Fruit fly (Drosophila melanogaster) whole organism, embryonic: Measurements from ENCODE around the gene kud.
A peak's percentile ranks its signal among the peaks of the same experiment; 100 is the strongest.

Experiments used
- Adf1 ChIP-seq: fragments of 200-800 bp; sonication (Bioruptor generic); IDR thresholded peaks from 2 replicates; pipeline ENCODE4 v1.3.6; 2022; ENCODE audit warnings: missing biosample characterization, missing genetic modification characterization
- Bdp1 ChIP-seq: fragments of 200-800 bp; sonication (Bioruptor generic); optimal IDR thresholded peaks from 3 replicates; lab custom pipeline; 2016; ENCODE audit warnings: missing biosample characterization, missing genetic modification characterization
- CG10462 ChIP-seq: fragments of 200-800 bp; sonication (Bioruptor generic); optimal IDR thresholded peaks from 2 replicates; lab custom pipeline; 2016; ENCODE audit warnings: missing biosample characterization, missing genetic modification characterization
- CG11695 ChIP-seq: fragments of 200-800 bp; sonication (Bioruptor generic); IDR thresholded peaks from 3 replicates; pipeline ENCODE4 v1.3.6; 2022; ENCODE audit warnings: missing biosample characterization, missing genetic modification characterization
- CG12299 ChIP-seq: fragments of 200-800 bp; sonication (Bioruptor generic); optimal IDR thresholded peaks from 2 replicates; lab custom pipeline; 2018; ENCODE audit warnings: missing biosample characterization, mild to moderate bottlenecking, missing genetic modification characterization
- CG1233 ChIP-seq: fragments of 200-800 bp; sonication (Bioruptor generic); optimal IDR thresholded peaks from 4 replicates; lab custom pipeline; 2018; ENCODE audit warnings: missing biosample characterization, mild to moderate bottlenecking, missing genetic modification characterization
- CG13424 ChIP-seq: fragments of 200-800 bp; sonication (Bioruptor generic); optimal IDR thresholded peaks from 2 replicates; lab custom pipeline; 2019; ENCODE audit warnings: missing biosample characterization, mild to moderate bottlenecking, missing genetic modification characterization, moderate library complexity
- CG14710 ChIP-seq: fragments of 200-800 bp; sonication (Bioruptor generic); optimal IDR thresholded peaks from 3 replicates; lab custom pipeline; 2019; ENCODE audit warnings: missing biosample characterization, mild to moderate bottlenecking, missing genetic modification characterization, moderate library complexity
- CG1602 ChIP-seq: fragments of 200-800 bp; sonication (Bioruptor generic); optimal IDR thresholded peaks from 3 replicates; lab custom pipeline; 2016; ENCODE audit warnings: missing biosample characterization, missing genetic modification characterization
- CG1647 ChIP-seq: fragments of 200-800 bp; sonication (Bioruptor generic); optimal IDR thresholded peaks from 3 replicates; lab custom pipeline; 2016; ENCODE audit warnings: missing biosample characterization, missing genetic modification characterization
- CG2129 ChIP-seq: fragments of 200-800 bp; sonication (Bioruptor generic); IDR thresholded peaks from 2 replicates; pipeline ENCODE4 v1.3.6; 2022; ENCODE audit warnings: missing biosample characterization, missing genetic modification characterization; ENCODE audit not compliant: partially characterized antibody
- CG30020 ChIP-seq: fragments of 200-800 bp; optimal IDR thresholded peaks from 2 replicates; lab custom pipeline; 2019; ENCODE audit warnings: missing biosample characterization, mild to moderate bottlenecking, missing genetic modification characterization, moderate library complexity
- CG31441 ChIP-seq: fragments of 200-800 bp; sonication (Bioruptor generic); IDR thresholded peaks from 2 replicates; pipeline ENCODE4 v1.3.6; 2022; ENCODE audit warnings: missing biosample characterization, missing genetic modification characterization
- CG7357 ChIP-seq: fragments of 200-800 bp; sonication (Bioruptor generic); IDR thresholded peaks from 3 replicates; pipeline ENCODE4 v1.3.6; 2022; ENCODE audit warnings: missing biosample characterization, missing genetic modification characterization
- CG7786 ChIP-seq: fragments of 200-800 bp; sonication (Bioruptor generic); optimal IDR thresholded peaks from 2 replicates; lab custom pipeline; 2016; ENCODE audit warnings: missing biosample characterization, missing genetic modification characterization
- CG7928 ChIP-seq: fragments of 200-800 bp; sonication (Bioruptor generic); optimal IDR thresholded peaks from 2 replicates; lab custom pipeline; 2017; ENCODE audit warnings: missing biosample characterization, mild to moderate bottlenecking, missing genetic modification characterization
- CG8765 ChIP-seq: fragments of 200-800 bp; sonication (Bioruptor generic); IDR thresholded peaks from 2 replicates; pipeline ENCODE4 v1.3.6; 2022; ENCODE audit warnings: missing biosample characterization, missing genetic modification characterization
- Dfd ChIP-seq, 2 experiments: fragments of >200 bp; optimal IDR thresholded peaks; 2 replicates each; lab custom pipeline; 2017; ENCODE audit warnings: missing biosample characterization in 2 of 2, missing genetic modification characterization in 2 of 2
- E2f2 ChIP-seq: fragments of 200-800 bp; sonication (Bioruptor generic); IDR thresholded peaks from 2 replicates; pipeline ENCODE4 v1.3.6; 2022; ENCODE audit warnings: missing biosample characterization, missing genetic modification characterization
- Ets97D ChIP-seq: fragments of 200-800 bp; sonication (Bioruptor generic); optimal IDR thresholded peaks from 3 replicates; lab custom pipeline; 2016; ENCODE audit warnings: missing biosample characterization, missing genetic modification characterization
- HmgZ ChIP-seq: fragments of 200-800 bp; sonication (Bioruptor generic); optimal IDR thresholded peaks from 2 replicates; lab custom pipeline; 2018; ENCODE audit warnings: missing biosample characterization, mild to moderate bottlenecking, missing genetic modification characterization
- NFAT ChIP-seq: fragments of 200-800 bp; sonication (Bioruptor generic); IDR thresholded peaks from 2 replicates; pipeline ENCODE4 v1.3.6; 2022; ENCODE audit warnings: missing biosample characterization, missing genetic modification characterization
- Nf-YA ChIP-seq: fragments of 200-800 bp; sonication (Bioruptor generic); IDR thresholded peaks from 2 replicates; pipeline ENCODE4 v1.3.6; 2022; ENCODE audit warnings: missing biosample characterization, missing genetic modification characterization
- Opbp ChIP-seq: fragments of 200-800 bp; sonication (Bioruptor generic); IDR thresholded peaks from 3 replicates; pipeline ENCODE4 v1.3.6; 2022; ENCODE audit warnings: missing biosample characterization, missing genetic modification characterization; ENCODE audit not compliant: partially characterized antibody
- Scr ChIP-seq: fragments of 200-800 bp; sonication (Bioruptor generic); IDR thresholded peaks from 2 replicates; pipeline ENCODE4 v1.3.6; 2022; ENCODE audit warnings: missing biosample characterization, missing genetic modification characterization; ENCODE audit not compliant: partially characterized antibody
- Sry-δ ChIP-seq: fragments of 200-800 bp; sonication (Bioruptor generic); optimal IDR thresholded peaks from 2 replicates; lab custom pipeline; 2016; ENCODE audit warnings: missing biosample characterization, missing genetic modification characterization
- aop ChIP-seq: fragments of 200-800 bp; sonication (Bioruptor generic); IDR thresholded peaks from 2 replicates; pipeline ENCODE4 v1.3.6; 2022; ENCODE audit warnings: missing biosample characterization, missing genetic modification characterization
- az2 ChIP-seq: fragments of 200-800 bp; sonication (Bioruptor generic); optimal IDR thresholded peaks from 3 replicates; lab custom pipeline; 2016; ENCODE audit warnings: missing biosample characterization, missing genetic modification characterization
- bab2 ChIP-seq: fragments of 200-800 bp; sonication (Bioruptor generic); optimal IDR thresholded peaks from 2 replicates; lab custom pipeline; 2016; ENCODE audit warnings: missing biosample characterization, missing genetic modification characterization
- btn ChIP-seq: fragments of 200-800 bp; sonication (Bioruptor generic); optimal IDR thresholded peaks from 2 replicates; lab custom pipeline; 2016; ENCODE audit warnings: missing biosample characterization, missing genetic modification characterization
- ci ChIP-seq: fragments of 200-800 bp; sonication (Bioruptor generic); IDR thresholded peaks from 3 replicates; pipeline ENCODE4 v1.3.6; 2022; ENCODE audit warnings: missing biosample characterization, missing genetic modification characterization
- corto ChIP-seq: fragments of 200-800 bp; sonication (Bioruptor generic); optimal IDR thresholded peaks from 2 replicates; lab custom pipeline; 2016; ENCODE audit warnings: missing biosample characterization, mild to moderate bottlenecking, missing genetic modification characterization, moderate library complexity
- emc ChIP-seq: fragments of 200-800 bp; sonication (Bioruptor generic); optimal IDR thresholded peaks from 2 replicates; lab custom pipeline; 2016; ENCODE audit warnings: missing biosample characterization, missing genetic modification characterization
- esg ChIP-seq: fragments of 200-800 bp; sonication (Bioruptor generic); conservative IDR thresholded peaks from 2 replicates; pipeline ENCODE4 v1.3.6; 2022; ENCODE audit warnings: missing biosample characterization, missing genetic modification characterization
- ewg ChIP-seq: fragments of 200-800 bp; sonication (Bioruptor generic); optimal IDR thresholded peaks from 3 replicates; lab custom pipeline; 2017; ENCODE audit warnings: mild to moderate bottlenecking, missing biosample characterization, missing genetic modification reagents, missing genetic modification characterization
- eyg ChIP-seq: fragments of 200-800 bp; sonication (Bioruptor generic); optimal IDR thresholded peaks from 3 replicates; lab custom pipeline; 2016; ENCODE audit warnings: missing biosample characterization, missing genetic modification characterization
- fru ChIP-seq: fragments of >200 bp; optimal IDR thresholded peaks from 2 replicates; lab custom pipeline; 2017
- gsb-n ChIP-seq: fragments of 200-800 bp; sonication (Bioruptor generic); optimal IDR thresholded peaks from 3 replicates; lab custom pipeline; 2018; ENCODE audit warnings: missing biosample characterization, mild to moderate bottlenecking, missing genetic modification characterization
- h ChIP-seq: fragments of >200 bp; optimal IDR thresholded peaks from 2 replicates; lab custom pipeline; 2017
- ind ChIP-seq: fragments of 200-800 bp; sonication (Bioruptor generic); optimal IDR thresholded peaks from 3 replicates; lab custom pipeline; 2016; ENCODE audit warnings: missing biosample characterization, missing genetic modification characterization
- insv ChIP-seq, 2 experiments: fragments of 200-800 bp; sonication (Bioruptor generic); optimal IDR thresholded peaks; 3 replicates each; lab custom pipeline; 2016 to 2018; ENCODE audit warnings: missing biosample characterization in 2 of 2, missing genetic modification characterization in 2 of 2
- kay ChIP-seq: fragments of 200-800 bp; sonication (Bioruptor generic); optimal IDR thresholded peaks from 2 replicates; lab custom pipeline; 2016; ENCODE audit warnings: missing biosample characterization, missing genetic modification characterization
- lbe ChIP-seq: fragments of 200-800 bp; sonication (Bioruptor generic); optimal IDR thresholded peaks from 2 replicates; lab custom pipeline; 2016; ENCODE audit warnings: missing biosample characterization, mild to moderate bottlenecking, missing genetic modification characterization
- mirr ChIP-seq: fragments of 200-800 bp; sonication (Bioruptor generic); optimal IDR thresholded peaks from 3 replicates; lab custom pipeline; 2018; ENCODE audit warnings: missing biosample characterization, mild to moderate bottlenecking, missing genetic modification characterization
- pnt ChIP-seq: fragments of 200-800 bp; sonication (Bioruptor generic); optimal IDR thresholded peaks from 3 replicates; lab custom pipeline; 2016; ENCODE audit warnings: missing biosample characterization, missing genetic modification characterization
- pzg ChIP-seq: fragments of 200-800 bp; sonication (Bioruptor generic); optimal IDR thresholded peaks from 3 replicates; lab custom pipeline; 2018; ENCODE audit warnings: missing biosample characterization, mild to moderate bottlenecking, missing genetic modification characterization, moderate library complexity
- shn ChIP-seq: fragments of 200-800 bp; sonication (Bioruptor generic); optimal IDR thresholded peaks from 3 replicates; lab custom pipeline; 2016; ENCODE audit warnings: missing biosample characterization, missing genetic modification characterization
- toy ChIP-seq: fragments of 200-800 bp; sonication (Bioruptor generic); IDR thresholded peaks from 2 replicates; pipeline ENCODE4 v1.3.6; 2022; ENCODE audit warnings: missing biosample characterization, missing genetic modification characterization
- wek ChIP-seq: fragments of 200-800 bp; sonication (Bioruptor generic); optimal IDR thresholded peaks from 3 replicates; lab custom pipeline; 2018; ENCODE audit warnings: missing biosample characterization, mild to moderate bottlenecking, missing genetic modification characterization, moderate library complexity
- yki ChIP-seq: fragments of >200 bp; optimal IDR thresholded peaks from 3 replicates; lab custom pipeline; 2018
- zen ChIP-seq: fragments of 200-800 bp; sonication (Bioruptor generic); optimal IDR thresholded peaks from 3 replicates; lab custom pipeline; 2018; ENCODE audit warnings: missing biosample characterization, mild to moderate bottlenecking, missing genetic modification characterization, moderate library complexity

The kud gene

DNA sequence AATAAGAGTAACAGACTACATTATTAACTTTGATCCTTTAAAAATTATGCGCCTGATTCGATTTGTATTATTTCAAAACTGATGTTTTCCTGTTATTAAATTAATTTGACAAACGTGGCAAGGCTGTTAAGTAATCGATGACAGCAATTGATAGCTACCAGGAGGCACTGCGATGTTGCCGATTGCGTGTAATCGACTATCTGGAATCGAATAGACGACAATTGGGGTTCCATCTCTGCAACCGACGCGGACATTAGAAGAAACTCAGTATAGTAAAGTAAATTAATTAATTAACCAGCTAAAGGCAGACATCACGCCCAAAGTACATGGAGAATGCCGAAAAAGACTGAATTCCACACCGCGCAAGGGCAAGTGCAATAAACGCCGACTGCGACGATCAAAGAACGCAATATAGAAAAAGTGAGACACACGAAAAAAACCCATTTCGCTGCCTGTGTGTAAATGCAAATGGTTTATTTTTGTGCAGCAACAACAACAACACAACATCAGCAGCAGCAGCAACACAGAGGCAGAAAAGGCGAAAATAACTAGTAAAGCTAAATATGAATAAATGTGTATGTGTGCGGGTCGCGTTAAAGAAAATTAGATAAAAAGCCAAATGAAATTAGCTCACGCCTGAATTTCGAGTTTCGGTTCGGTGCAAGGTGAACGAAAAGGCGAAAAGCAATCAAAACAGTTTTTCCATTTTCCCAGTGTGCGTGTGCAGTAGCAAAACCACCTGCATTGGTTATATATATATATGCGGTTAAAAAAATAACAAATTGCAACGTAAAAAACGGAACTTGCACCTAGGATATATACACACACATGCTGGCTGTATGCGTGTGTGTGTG is 9.0 kb upstream of the kud start, which contains the start of gene sina (continued):
- TF ChIP-seq Scr (GFP tag; lab: Robert Waterston, UW) (peak; percentile 75), ewg (GFP tag; lab: Kevin White, UChicago) (no peak), mirr (GFP tag; lab: Kevin White, UChicago) (no peak), bab2 (GFP tag; lab: Kevin White, UChicago) (no peak), ind (GFP tag; lab: Kevin White, UChicago) (no peak), Sry-δ (GFP tag; lab: Kevin White, UChicago) (peak; percentile 91), shn (GFP tag; lab: Kevin White, UChicago) (no peak), Ets97D (GFP tag; lab: Kevin White, UChicago) (peak; percentile 81), gsb-n (tag; lab: Kevin White, UChicago) (no peak), CG1233 (GFP tag; lab: Kevin White, UChicago) (no peak), CG7928 (GFP tag; lab: Kevin White, UChicago) (no peak), yki (no peak), CG7786 (GFP tag; lab: Kevin White, UChicago) (no peak), CG7357 (no peak), E2f2 (GFP tag; lab: Robert Waterston, UW) (peak; percentile 84), Dfd (GFP tag; optimal IDR thresholded peaks at IDR 0.05; lab: Kevin White, UChicago) (no peak), kay (GFP tag; lab: Kevin White, UChicago) (no peak), aop (no peak), CG13424 (tag; lab: Kevin White, UChicago) (peak; percentile 35), toy (GFP tag; lab: Robert Waterston, UW) (no peak), zen (peak; percentile 49), lbe (GFP tag; lab: Kevin White, UChicago) (peak; percentile 11), CG10462 (no peak), Bdp1 (GFP tag; lab: Kevin White, UChicago) (no peak), CG12299 (tag; lab: Kevin White, UChicago) (peak; percentile 1), CG1602 (GFP tag; lab: Kevin White, UChicago) (no peak), pzg (GFP tag; lab: Kevin White, UChicago) (peak; percentile 92), h (lab: Kevin White, UChicago) (no peak), az2 (no peak), fru (lab: Kevin White, UChicago) (no peak), pnt (GFP tag; lab: Kevin White, UChicago) (no peak), Adf1 (GFP tag; lab: Robert Waterston, UW) (no peak), emc (GFP tag; lab: Kevin White, UChicago) (no peak), CG1647 (GFP tag; lab: Kevin White, UChicago) (no peak), eyg (no peak), CG30020 (tag; lab: Kevin White, UChicago) (peak; percentile 85), esg (GFP tag; lab: Robert Waterston, UW) (no peak), CG8765 (no peak), CG31441 (GFP tag; lab: Robert Waterston, UW) (peak; percentile 25; the same call in 1 of the 2 replicates), CG14710 (tag; lab: Kevin White, UChicago) (peak; percentile 78), corto (GFP tag; lab: Kevin White, UChicago) (no peak), insv (GFP tag; optimal IDR thresholded peaks at IDR 0.05; lab: Kevin White, UChicago) (peak in 1 of 2 experiments; percentile 20), Nf-YA (no peak), ci (GFP tag; lab: Robert Waterston, UW) (no peak; the same call in 2 of the 3 replicates), HmgZ (tag; lab: Kevin White, UChicago) (peak; percentile 72), NFAT (GFP tag; lab: Robert Waterston, UW) (no peak), wek (GFP tag; lab: Kevin White, UChicago) (peak; percentile 2), CG2129 (GFP tag; lab: Robert Waterston, UW) (peak; percentile 25; the same call in 1 of the 2 replicates), Opbp (GFP tag; lab: Robert Waterston, UW) (peak; percentile 83), btn (GFP tag; lab: Kevin White, UChicago) (no peak), CG11695 (0 out of 3 replicates have a peak, but pooled peaks have one; percentile 9)
